Fruit fly (Drosophila melanogaster): ENCODE measurements around the gene AgmNAT.

- no peak for TF ChIP-seq CG6854 (GFP tag; optimal IDR thresholded peaks at IDR 0.05)
- no peak for TF ChIP-seq CG6163 (GFP tag; IDR thresholded peaks at IDR 0.05)
These were observed 31.9 kb upstream of the AgmNAT start for dm6 chrX:5847544-5847943.

All from whole organism, prepupa.